Worm (Caenorhabditis elegans) whole organism, L4 larva: ENCODE results near the gene C16C8.19.
"Not testable (repeated sequence)": the region's sequence is repeated elsewhere in the genome, so short reads cannot be mapped to it uniquely, and the experiment has no call there.

Experiments
- T20F7.1 ChIP-seq: fragments of 200-800 bp; sonication (Bioruptor generic); optimal IDR thresholded peaks from 2 replicates; lab custom pipeline; 2018; ENCODE audit warnings: mild to moderate bottlenecking, missing genetic modification characterization, missing compliant biosample characterization
- T26A8.4 ChIP-seq: fragments of 200-800 bp; sonication (Bioruptor generic); IDR thresholded peaks from 2 replicates; pipeline ENCODE4 v1.3.6; 2022; ENCODE audit warnings: missing genetic modification characterization, missing compliant biosample characterization
- Y105C5A.15 ChIP-seq: fragments of 200-800 bp; sonication (Bioruptor generic); IDR thresholded peaks from 2 replicates; pipeline ENCODE4 v1.3.6; 2022; ENCODE audit warnings: missing genetic modification characterization, missing compliant biosample characterization
- Y48G9A.11 ChIP-seq: fragments of 200-800 bp; sonication (Bioruptor generic); IDR thresholded peaks from 2 replicates; pipeline ENCODE4 v1.3.6; 2022; ENCODE audit warnings: missing genetic modification reagents, missing genetic modification characterization, missing compliant biosample characterization
- aha-1 ChIP-seq: fragments of 150-350 bp; peaks from one replicate; lab custom pipeline; 2014; ENCODE audit warnings: missing biosample characterization, missing genetic modification characterization
- aly-2 ChIP-seq: sonication (generic microtip); optimal IDR thresholded peaks from 2 replicates; lab custom pipeline; 2018; ENCODE audit warnings: missing biosample characterization, missing genetic modification characterization
- ama-1 ChIP-seq: fragments of 150-350 bp; optimal IDR thresholded peaks from 2 replicates; lab custom pipeline; 2014; ENCODE audit warnings: inconsistent platforms, mixed read lengths
- attf-4 ChIP-seq: sonication (generic microtip); optimal IDR thresholded peaks from 3 replicates; lab custom pipeline; 2017; ENCODE audit warnings: missing biosample characterization, missing genetic modification characterization
- ceh-32 ChIP-seq: sonication (generic microtip); optimal IDR thresholded peaks from 2 replicates; lab custom pipeline; 2016; ENCODE audit warnings: mild to moderate bottlenecking, missing genetic modification characterization, missing compliant biosample characterization; ENCODE audit not compliant: poor library complexity
- ceh-62 ChIP-seq: sonication (generic microtip); optimal IDR thresholded peaks from 2 replicates; lab custom pipeline; 2017; ENCODE audit warnings: missing biosample characterization, missing genetic modification characterization
- cey-2 ChIP-seq: sonication (generic microtip); optimal IDR thresholded peaks from 3 replicates; lab custom pipeline; 2017; ENCODE audit warnings: missing genetic modification characterization, mild to moderate bottlenecking, missing compliant biosample characterization, antibody characterized with exemption, borderline replicate concordance; ENCODE audit not compliant: insufficient read depth
- daf-16 ChIP-seq, 3 experiments: sonication (generic microtip); optimal IDR thresholded peaks; 2 replicates each; lab custom pipeline; 2016 to 2017; ENCODE audit warnings: missing genetic modification characterization in 3 of 3, missing genetic modification reagents in 3 of 3, mild to moderate bottlenecking in 2 of 3, missing compliant biosample characterization in 2 of 3, missing biosample characterization in 1 of 3, moderate library complexity in 1 of 3
- daf-19 ChIP-seq: fragments of 200-800 bp; sonication (Bioruptor generic); conservative IDR thresholded peaks from 2 replicates; pipeline ENCODE4 v1.3.6; 2022; ENCODE audit warnings: missing genetic modification characterization, missing compliant biosample characterization
- dmd-9 ChIP-seq: fragments of 200-800 bp; sonication (Bioruptor generic); IDR thresholded peaks from 2 replicates; pipeline ENCODE4 v1.3.6; 2022; ENCODE audit warnings: missing genetic modification reagents, missing genetic modification characterization, missing compliant biosample characterization
- duxl-1 ChIP-seq: sonication (generic microtip); optimal IDR thresholded peaks from 2 replicates; lab custom pipeline; 2016; ENCODE audit warnings: mild to moderate bottlenecking, missing genetic modification characterization, moderate library complexity, missing compliant biosample characterization; ENCODE audit not compliant: poor library complexity
- dve-1 ChIP-seq: sonication (generic microtip); optimal IDR thresholded peaks from 2 replicates; lab custom pipeline; 2017; ENCODE audit warnings: antibody characterized with exemption, mild to moderate bottlenecking, missing genetic modification characterization, missing compliant biosample characterization; ENCODE audit not compliant: insufficient read depth
- egl-43 ChIP-seq: fragments of 200-800 bp; sonication (Bioruptor generic); IDR thresholded peaks from 2 replicates; pipeline ENCODE4 v1.3.6; 2022; ENCODE audit warnings: missing genetic modification reagents, missing genetic modification characterization, missing compliant biosample characterization
- fkh-10 ChIP-seq: fragments of 150-350 bp; optimal IDR thresholded peaks from 2 replicates; lab custom pipeline; 2014; ENCODE audit warnings: missing biosample characterization, missing genetic modification reagents, missing genetic modification characterization
- fos-1 ChIP-seq: fragments of 150-350 bp; optimal IDR thresholded peaks from 2 replicates; lab custom pipeline; 2014; ENCODE audit warnings: missing biosample characterization, missing genetic modification characterization
- jun-1 ChIP-seq: fragments of 150-350 bp; optimal IDR thresholded peaks from 2 replicates; lab custom pipeline; 2014; ENCODE audit warnings: missing biosample characterization, missing genetic modification reagents, missing genetic modification characterization
- lin-15B ChIP-seq: fragments of 150-350 bp; sonication (generic microtip); optimal IDR thresholded peaks from 3 replicates; lab custom pipeline; 2014; ENCODE audit warnings: missing biosample characterization, missing genetic modification characterization
- lin-39 ChIP-seq: fragments of 150-350 bp; optimal IDR thresholded peaks from 2 replicates; lab custom pipeline; 2014; ENCODE audit warnings: missing biosample characterization, missing genetic modification reagents, missing genetic modification characterization
- lsy-2 ChIP-seq, 2 experiments: fragments of 150-350 bp in 1 of 2; sonication (generic microtip) in 1 of 2; optimal IDR thresholded peaks; 2 replicates each; lab custom pipeline; 2014 to 2017; ENCODE audit warnings: missing biosample characterization in 2 of 2, missing genetic modification characterization in 2 of 2
- mep-1 ChIP-seq: fragments of 150-350 bp; sonication (generic microtip); optimal IDR thresholded peaks from 3 replicates; lab custom pipeline; 2014; ENCODE audit warnings: missing biosample characterization, missing genetic modification characterization
- nhr-111 ChIP-seq: fragments of 200-800 bp; sonication (Bioruptor generic); optimal IDR thresholded peaks from 2 replicates; lab custom pipeline; 2018; ENCODE audit warnings: mild to moderate bottlenecking, missing genetic modification characterization, missing compliant biosample characterization
- nhr-42 ChIP-seq: fragments of 200-800 bp; sonication (Bioruptor generic); IDR thresholded peaks from 2 replicates; pipeline ENCODE4 v1.3.6; 2022; ENCODE audit warnings: missing genetic modification characterization, missing compliant biosample characterization
- nhr-77 ChIP-seq: fragments of 150-350 bp; optimal IDR thresholded peaks from 2 replicates; lab custom pipeline; 2014; ENCODE audit warnings: missing biosample characterization, missing genetic modification characterization
- pha-4 ChIP-seq, 2 experiments: fragments of 150-350 bp in 1 of 2; fragments of 200-800 bp in 1 of 2; sonication (Bioruptor generic) in 1 of 2; IDR thresholded peaks in 1 of 2; optimal IDR thresholded peaks in 1 of 2; 2 replicates each; pipeline versions ENCODE4 v1.3.6 to Lab custom; 2014 to 2022; ENCODE audit warnings: missing genetic modification characterization in 2 of 2, missing genetic modification reagents in 2 of 2, missing biosample characterization in 1 of 2, missing compliant biosample characterization in 1 of 2
- php-3 ChIP-seq: fragments of 200-800 bp; sonication (Bioruptor generic); IDR thresholded peaks from 2 replicates; pipeline ENCODE4 v1.3.6; 2022; ENCODE audit warnings: missing genetic modification reagents, missing genetic modification characterization, missing compliant biosample characterization
- set-16 ChIP-seq: fragments of 200-800 bp; sonication (Bioruptor generic); IDR thresholded peaks from 2 replicates; pipeline ENCODE4 v1.3.6; 2022; ENCODE audit warnings: missing genetic modification reagents, missing genetic modification characterization, missing compliant biosample characterization
- snpc-1.2 ChIP-seq: fragments of 200-800 bp; sonication (Bioruptor generic); IDR thresholded peaks from 2 replicates; pipeline ENCODE4 v1.3.6; 2022; ENCODE audit warnings: missing genetic modification reagents, missing genetic modification characterization, missing compliant biosample characterization
- spr-1 ChIP-seq: sonication (generic microtip); optimal IDR thresholded peaks from 2 replicates; lab custom pipeline; 2016; ENCODE audit warnings: mild to moderate bottlenecking, missing genetic modification characterization, missing compliant biosample characterization
- spr-3 ChIP-seq: fragments of 200-800 bp; sonication (Bioruptor generic); optimal IDR thresholded peaks from 2 replicates; lab custom pipeline; 2018; ENCODE audit warnings: mild to moderate bottlenecking, missing genetic modification characterization, missing compliant biosample characterization
- unc-62 ChIP-seq, 3 experiments: fragments of 150-350 bp in 1 of 3; sonication (generic microtip); optimal IDR thresholded peaks in 2 of 3; peaks in 1 of 3; 1 replicate in 1 of 3; 2 replicates in 2 of 3; lab custom pipeline; 2014 to 2017; ENCODE audit warnings: missing biosample characterization in 3 of 3, missing genetic modification characterization in 3 of 3, missing genetic modification reagents in 3 of 3, missing genotype in 1 of 3
- zfp-2 ChIP-seq: sonication (generic microtip); optimal IDR thresholded peaks from 2 replicates; lab custom pipeline; 2016; ENCODE audit warnings: mild to moderate bottlenecking, missing genetic modification characterization, missing compliant biosample characterization
- zfp-3 ChIP-seq: fragments of 200-800 bp; sonication (Bioruptor generic); conservative IDR thresholded peaks from 2 replicates; pipeline ENCODE4 v1.3.6; 2022; ENCODE audit warnings: missing genetic modification reagents, missing genetic modification characterization, missing compliant biosample characterization
- ztf-11 ChIP-seq: fragments of 150-350 bp; optimal IDR thresholded peaks from 2 replicates; lab custom pipeline; 2014; ENCODE audit warnings: missing biosample characterization, missing genetic modification characterization

The C16C8.19 gene

DNA sequence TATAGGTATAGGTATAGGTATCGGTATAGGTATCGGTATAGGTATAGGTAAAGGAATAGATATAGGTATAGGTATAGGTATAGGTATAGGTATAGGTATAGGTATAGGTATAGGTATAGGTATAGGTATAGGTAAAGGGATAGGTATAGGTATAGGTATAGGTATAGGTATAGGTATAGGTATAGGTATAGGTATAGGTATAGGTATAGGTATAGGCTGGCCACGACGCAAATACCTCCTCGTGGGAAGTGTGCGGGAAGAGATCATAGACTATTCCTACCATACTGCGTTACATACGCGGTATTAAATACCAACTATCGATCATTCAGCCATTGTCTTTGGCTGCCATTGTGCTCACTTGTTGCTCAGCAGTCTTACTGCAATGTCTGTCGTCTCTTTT lies 32.5 kb downstream of the C16C8.19 start, which contains the start of gene fbxb-112:
fbxb-112 (plus strand) TSS at position 301 of the 400 bp plus-strand sequence.
- not testable (repeated sequence) for TF ChIP-seq daf-19; zfp-2 (tag; lab: Kevin White, UChicago); Y105C5A.15 (GFP tag; lab: Robert Waterston, UW)

DNA sequence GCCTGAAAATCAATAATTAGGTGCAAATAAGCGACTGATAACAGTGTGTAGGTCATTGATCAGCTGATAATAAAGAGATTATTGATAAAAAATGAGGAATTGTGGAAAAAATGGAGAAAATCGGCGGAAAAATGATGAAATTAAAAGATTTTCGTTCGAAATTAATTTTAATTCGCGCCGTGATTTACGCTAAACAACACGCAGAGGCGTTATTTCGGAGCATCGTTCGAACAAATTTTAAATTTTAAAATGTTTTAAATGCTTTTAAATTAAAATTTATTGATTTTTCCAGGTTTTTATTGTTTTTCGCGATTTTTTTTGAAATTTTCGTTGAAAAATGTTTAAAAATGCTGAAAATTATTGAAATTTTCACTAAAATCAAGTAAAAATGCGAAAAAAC lies 41.1 kb downstream of the C16C8.19 start, which contains the start of gene Y49F6B.9:
Y49F6B.9 (minus strand) TSS at position 2 of the 400 bp plus-strand sequence.
- TF ChIP-seq Y48G9A.11 (GFP tag; lab: Robert Waterston, UW) (peak; percentile 94), aha-1 (tag; lab: Kevin White, UChicago) (peak; percentile 87), dmd-9 (GFP tag; lab: Robert Waterston, UW) (no peak), fkh-10 (GFP tag; lab: Kevin White, UChicago) (no peak), ceh-32 (tag; lab: Kevin White, UChicago) (no peak), duxl-1 (tag; lab: Kevin White, UChicago) (no peak)

DNA sequence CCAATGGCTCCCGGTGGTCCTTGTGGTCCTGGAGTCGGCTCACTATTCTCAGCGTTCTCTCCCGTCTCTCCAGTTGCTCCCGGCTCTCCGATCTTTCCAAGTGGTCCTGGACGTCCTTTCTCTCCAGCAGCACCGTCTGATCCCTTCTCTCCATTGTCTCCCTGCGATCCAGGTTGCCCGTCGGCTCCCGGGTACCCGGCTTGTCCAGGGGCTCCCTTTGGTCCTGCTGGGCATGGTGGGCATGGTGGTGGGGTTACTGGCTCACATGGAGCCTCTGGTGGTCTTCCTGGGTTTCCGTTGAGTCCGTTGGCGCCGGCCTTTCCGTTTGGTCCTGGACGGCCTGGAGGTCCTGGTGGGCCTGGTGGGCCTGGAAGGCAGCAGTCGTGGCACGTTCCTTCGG lies 42.1 kb downstream of the C16C8.19 start:
- TF ChIP-seq php-3 (GFP tag; lab: Robert Waterston, UW) (peak; percentile 31; the same call in 1 of the 2 replicates), lsy-2 (tag; optimal IDR thresholded peaks at IDR 0.05; lab: Kevin White, UChicago) (no peak), set-16 (GFP tag; lab: Robert Waterston, UW) (peak; percentile 97), spr-3 (GFP tag; lab: Kevin White, UChicago) (no peak), daf-16 (GFP tag; optimal IDR thresholded peaks at IDR 0.05; lab: Kevin White, UChicago) (no peak), daf-16 (tag; optimal IDR thresholded peaks at IDR 0.05; lab: Kevin White, UChicago) (no peak), T26A8.4 (GFP tag; lab: Robert Waterston, UW) (peak; percentile 57), nhr-111 (GFP tag; lab: Kevin White, UChicago) (peak; percentile 13), spr-1 (tag; lab: Kevin White, UChicago) (peak; percentile 7), egl-43 (peak; percentile 65; the same call in 1 of the 2 replicates)
- TF ChIP-seq, all 104 proteins: peak for 6

- 0 out of 2 replicates have a peak, but pooled peaks have one; percentile 43 for TF ChIP-seq Y105C5A.15 (GFP tag; lab: Robert Waterston, UW)
- TF ChIP-seq aha-1 (tag; lab: Kevin White, UChicago), result peak; percentile 94
- no peak for TF ChIP-seq T26A8.4 (GFP tag; lab: Robert Waterston, UW)
- no peak for TF ChIP-seq fos-1 (tag; lab: Kevin White, UChicago)
- TF ChIP-seq attf-4, result no peak
- TF ChIP-seq unc-62 (GFP tag; optimal IDR thresholded peaks at IDR 0.05 in 1 of 2; lab: Kevin White, UChicago), result peak in 1 of 2 experiments; percentile 67
- no peak for TF ChIP-seq unc-62 (tag; optimal IDR thresholded peaks at IDR 0.05; lab: Kevin White, UChicago)
- no peak for TF ChIP-seq ama-1 (lab: Kevin White, UChicago)
- TF ChIP-seq egl-43, result peak; percentile 61; the same call in 1 of the 2 replicates
- TF ChIP-seq pha-4 (GFP tag; IDR thresholded peaks at IDR 0.05; lab: Robert Waterston, UW), result peak; percentile 15; the same call in 1 of the 2 replicates
- TF ChIP-seq pha-4 (tag; optimal IDR thresholded peaks at IDR 0.05; lab: Kevin White, UChicago), result no peak
- TF ChIP-seq cey-2 (tag; lab: Kevin White, UChicago), result no peak
Measured at ce11 chrII:3502011-3502410, 43.7 kb downstream of the C16C8.19 start.

- TF ChIP-seq lin-15B (tag; lab: Kevin White, UChicago), result peak; percentile 40
- TF ChIP-seq snpc-1.2 (GFP tag; lab: Robert Waterston, UW), result no peak
- no peak for TF ChIP-seq Y105C5A.15 (GFP tag; lab: Robert Waterston, UW)
- TF ChIP-seq ceh-62, result no peak
- no peak for TF ChIP-seq jun-1
- TF ChIP-seq nhr-42 (GFP tag; lab: Robert Waterston, UW), result no peak
- TF ChIP-seq T26A8.4 (GFP tag; lab: Robert Waterston, UW), result no peak
- TF ChIP-seq Y48G9A.11 (GFP tag; lab: Robert Waterston, UW), result peak; percentile 85
- TF ChIP-seq lin-39 (tag; lab: Kevin White, UChicago), result no peak
- 0 out of 2 replicates have a peak, but pooled peaks have one; percentile 30 for TF ChIP-seq php-3 (GFP tag; lab: Robert Waterston, UW)
- peak; percentile 65 for TF ChIP-seq mep-1
- TF ChIP-seq T20F7.1 (GFP tag; lab: Kevin White, UChicago), result no peak
- no peak for TF ChIP-seq aly-2 (tag; lab: Kevin White, UChicago)
- peak; percentile 42; the same call in 1 of the 2 replicates for TF ChIP-seq zfp-3 (GFP tag; lab: Robert Waterston, UW)
- peak; percentile 4 for TF ChIP-seq nhr-77 (tag; lab: Kevin White, UChicago)
- TF ChIP-seq pha-4 (GFP tag; IDR thresholded peaks at IDR 0.05; lab: Robert Waterston, UW), result 0 out of 2 replicates have a peak, but pooled peaks have one; percentile 18
- TF ChIP-seq pha-4 (tag; optimal IDR thresholded peaks at IDR 0.05; lab: Kevin White, UChicago), result no peak
- no peak for TF ChIP-seq ztf-11 (tag; lab: Kevin White, UChicago)
- peak; percentile 66 for TF ChIP-seq dve-1 (tag; lab: Kevin White, UChicago)
Measured at ce11 chrII:3502520-3503323, 44.4 kb downstream of the C16C8.19 start, which contains the start of the genes col-71 and Y49F6B.2. TSS of gene col-71 (minus strand) at chrII:3502570. TSS of gene Y49F6B.2 (plus strand) at chrII:3502968.
